Fruit fly (Drosophila melanogaster): ENCODE results near the gene CG46320.

The CG46320 gene

DNA sequence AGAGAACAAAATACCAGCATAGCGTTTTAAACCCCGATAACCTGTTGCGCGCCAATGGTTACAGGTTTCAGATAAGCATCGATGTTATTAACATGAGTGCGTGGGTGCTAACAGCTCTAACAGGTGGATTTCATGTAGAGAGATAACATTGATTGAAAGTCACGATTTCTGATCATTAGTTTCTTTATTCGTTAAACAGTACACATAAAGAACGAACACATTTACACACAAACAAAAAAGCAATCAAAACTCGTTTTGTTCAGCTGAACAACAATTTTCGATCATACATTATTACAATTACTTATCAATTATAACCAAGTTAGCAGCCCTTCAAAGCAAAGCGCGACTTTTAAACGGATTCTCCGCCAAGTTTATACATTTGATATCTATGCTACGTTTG, 125.7 kb downstream of the CG46320 start (continued):
- no peak for TF ChIP-seq eve (GFP tag; optimal IDR thresholded peaks at IDR 0.05)
- no peak for TF ChIP-seq CG17328 (GFP tag; IDR thresholded peaks at IDR 0.05)
- TF ChIP-seq gem (tag; optimal IDR thresholded peaks at IDR 0.05), result peak; percentile 57
- no peak for TF ChIP-seq CG11398 (GFP tag; optimal IDR thresholded peaks at IDR 0.05)
- TF ChIP-seq Sin3A (optimal IDR thresholded peaks at IDR 0.05), result no peak
- peak; percentile 36 for TF ChIP-seq Rfx (GFP tag; IDR thresholded peaks at IDR 0.05)
- no peak for TF ChIP-seq onecut (GFP tag; IDR thresholded peaks at IDR 0.05)
- TF ChIP-seq CG33213 (GFP tag; optimal IDR thresholded peaks at IDR 0.05), result peak; percentile 14
- no peak for TF ChIP-seq CG8388 (GFP tag; optimal IDR thresholded peaks at IDR 0.05)
- no peak for TF ChIP-seq CG3726 (GFP tag; IDR thresholded peaks at IDR 0.05)
- TF ChIP-seq ato (GFP tag; IDR thresholded peaks at IDR 0.05; ENCODE audit: partially characterized antibody), result no peak
- TF ChIP-seq Med (GFP tag), result peak; percentile 92
- no peak for TF ChIP-seq en (GFP tag; optimal IDR thresholded peaks at IDR 0.05)
- TF ChIP-seq CG8281 (tag; optimal IDR thresholded peaks at IDR 0.05), result no peak
- TF ChIP-seq Nf-YC (tag; optimal IDR thresholded peaks at IDR 0.05), result peak; percentile 26
- TF ChIP-seq C15 (GFP tag; IDR thresholded peaks at IDR 0.05), result no peak
- TF ChIP-seq bcd (GFP tag; optimal IDR thresholded peaks at IDR 0.05), result no peak
- peak; percentile 49 for TF ChIP-seq Ets97D (GFP tag; optimal IDR thresholded peaks at IDR 0.05)
- peak; percentile 66 for TF ChIP-seq pzg (GFP tag; optimal IDR thresholded peaks at IDR 0.05)
- TF ChIP-seq CG14441 (GFP tag; IDR thresholded peaks at IDR 0.05), result no peak
- peak; percentile 47 for TF ChIP-seq CG12391 (tag; optimal IDR thresholded peaks at IDR 0.05)
- TF ChIP-seq hkb (optimal IDR thresholded peaks at IDR 0.05), result no peak
- TF ChIP-seq hkb (GFP tag; IDR thresholded peaks at IDR 0.05), result peak; percentile 66
- no peak for TF ChIP-seq ash1 (GFP tag; optimal IDR thresholded peaks at IDR 0.05)
- peak; percentile 51 for TF ChIP-seq CG10147 (GFP tag; optimal IDR thresholded peaks at IDR 0.05)
- TF ChIP-seq CG4820 (GFP tag; optimal IDR thresholded peaks at IDR 0.05), result no peak
- no peak for TF ChIP-seq Tbp (GFP tag; optimal IDR thresholded peaks at IDR 0.05)
- TF ChIP-seq CG3163 (GFP tag; optimal IDR thresholded peaks at IDR 0.05), result no peak
- no peak for TF ChIP-seq cg (GFP tag; optimal IDR thresholded peaks at IDR 0.05)
- TF ChIP-seq gfzf (GFP tag; optimal IDR thresholded peaks at IDR 0.05), result peak; percentile 32
- TF ChIP-seq sd (tag; optimal IDR thresholded peaks at IDR 0.05), result no peak
- peak; percentile 6; the same call in 1 of the 2 replicates for TF ChIP-seq sob (GFP tag; IDR thresholded peaks at IDR 0.05)
- 0 out of 3 replicates have a peak, but pooled peaks have one; percentile 31 for TF ChIP-seq Dbx (GFP tag; IDR thresholded peaks at IDR 0.05)
- TF ChIP-seq CG6175 (GFP tag; IDR thresholded peaks at IDR 0.05), result no peak
- TF ChIP-seq Hmr (GFP tag; optimal IDR thresholded peaks at IDR 0.05), result no peak
- TF ChIP-seq Taf1 (GFP tag; IDR thresholded peaks at IDR 0.05), result no peak
- no peak for TF ChIP-seq CG7271 (tag; optimal IDR thresholded peaks at IDR 0.05)
- TF ChIP-seq nom (GFP tag; optimal IDR thresholded peaks at IDR 0.05), result no peak
- no peak for TF ChIP-seq CG12769 (tag; optimal IDR thresholded peaks at IDR 0.05)
- TF ChIP-seq HmgZ (tag; optimal IDR thresholded peaks at IDR 0.05), result peak; percentile 57
- TF ChIP-seq CG4707 (GFP tag; optimal IDR thresholded peaks at IDR 0.05), result no peak
- TF ChIP-seq grn (GFP tag; optimal IDR thresholded peaks at IDR 0.05), result peak; percentile 100
- TF ChIP-seq cas (GFP tag; IDR thresholded peaks at IDR 0.05), result no peak
- no peak for TF ChIP-seq CG3407 (GFP tag; optimal IDR thresholded peaks at IDR 0.05)
- TF ChIP-seq Side (GFP tag; optimal IDR thresholded peaks at IDR 0.05), result peak; percentile 51
- TF ChIP-seq CG10267 (tag; optimal IDR thresholded peaks at IDR 0.05), result peak; percentile 42
- peak; percentile 45 for TF ChIP-seq NC2β (GFP tag; optimal IDR thresholded peaks at IDR 0.05)
- no peak for TF ChIP-seq CG12236 (GFP tag; optimal IDR thresholded peaks at IDR 0.05)
- no peak for TF ChIP-seq Poxn (GFP tag; IDR thresholded peaks at IDR 0.05)
- TF ChIP-seq repo (GFP tag; optimal IDR thresholded peaks at IDR 0.05), result no peak
- TF ChIP-seq CG32767 (GFP tag; IDR thresholded peaks at IDR 0.05), result no peak
- TF ChIP-seq sens-2 (GFP tag; IDR thresholded peaks at IDR 0.05), result no peak
- TF ChIP-seq MESR4 (GFP tag; optimal IDR thresholded peaks at IDR 0.05), result no peak
